Fruit fly (Drosophila melanogaster): Measurements from ENCODE around the gene CG7990.

Gene CG7990

DNA sequence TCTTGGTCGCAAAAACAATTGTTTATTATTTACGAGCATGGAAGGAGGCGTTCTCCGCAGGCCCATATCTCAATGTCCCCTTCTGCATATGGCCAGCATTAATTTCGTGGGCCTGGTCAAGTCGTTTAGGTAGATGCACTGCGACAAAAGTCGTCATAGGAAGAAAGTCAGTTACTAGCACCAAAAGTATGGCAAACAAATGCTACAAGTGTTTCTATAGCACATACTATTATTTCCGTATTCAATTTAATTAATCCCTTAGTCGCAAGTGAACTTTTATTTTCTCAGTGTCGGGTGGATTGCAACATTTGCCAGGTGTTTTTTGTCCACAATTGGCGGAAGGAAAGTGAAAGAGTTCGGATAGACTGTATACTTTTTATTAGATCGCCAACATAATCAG lies 28.8 kb downstream of the CG7990 start (continued):
- TF ChIP-seq Dip2 (GFP tag; IDR thresholded peaks at IDR 0.05) (no peak), CG9876 (GFP tag; optimal IDR thresholded peaks at IDR 0.05) (no peak), CG5953 (GFP tag; IDR thresholded peaks at IDR 0.05) (no peak), Myb (GFP tag; optimal IDR thresholded peaks at IDR 0.05) (no peak), Adf1 (GFP tag; IDR thresholded peaks at IDR 0.05) (0 out of 2 replicates have a peak, but pooled peaks have one; percentile 8), CG11085 (GFP tag; IDR thresholded peaks at IDR 0.05) (no peak), CG18764 (GFP tag; optimal IDR thresholded peaks at IDR 0.05) (no peak), CG4328 (GFP tag; optimal IDR thresholded peaks at IDR 0.05) (no peak), NK7.1 (GFP tag; optimal IDR thresholded peaks at IDR 0.05) (no peak), Fer3 (tag; optimal IDR thresholded peaks at IDR 0.05) (no peak), CG34224 (GFP tag; IDR thresholded peaks at IDR 0.05; ENCODE audit: partially characterized antibody) (no peak), pros (GFP tag; optimal IDR thresholded peaks at IDR 0.05) (no peak), psq (GFP tag; optimal IDR thresholded peaks at IDR 0.05) (no peak), Bteb2 (GFP tag; optimal IDR thresholded peaks at IDR 0.05) (no peak), az2 (GFP tag; optimal IDR thresholded peaks at IDR 0.05) (peak; percentile 9), Side (GFP tag; optimal IDR thresholded peaks at IDR 0.05) (no peak), inv (GFP tag; IDR thresholded peaks at IDR 0.05; ENCODE audit: partially characterized antibody) (no peak), run (tag; optimal IDR thresholded peaks at IDR 0.05) (no peak), Doc3 (GFP tag; IDR thresholded peaks at IDR 0.05; ENCODE audit: partially characterized antibody) (no peak), ken (GFP tag; IDR thresholded peaks at IDR 0.05) (no peak), CG31441 (GFP tag; IDR thresholded peaks at IDR 0.05) (no peak), p53 (GFP tag; optimal IDR thresholded peaks at IDR 0.05) (no peak), hth (optimal IDR thresholded peaks at IDR 0.05) (no peak), ems (GFP tag; optimal IDR thresholded peaks at IDR 0.05) (no peak), maf-S (GFP tag; optimal IDR thresholded peaks at IDR 0.05) (peak; percentile 6), Antp (GFP tag; optimal IDR thresholded peaks at IDR 0.05) (peak; percentile 19), Dll (GFP tag; IDR thresholded peaks at IDR 0.05; ENCODE audit: partially characterized antibody) (no peak), lab (GFP tag; optimal IDR thresholded peaks at IDR 0.05) (peak; percentile 11), pita (GFP tag; optimal IDR thresholded peaks at IDR 0.05) (no peak), HmgZ (tag; optimal IDR thresholded peaks at IDR 0.05) (no peak), zf30C (GFP tag; optimal IDR thresholded peaks at IDR 0.05) (no peak), bab2 (GFP tag; optimal IDR thresholded peaks at IDR 0.05) (no peak), Sin3A (optimal IDR thresholded peaks at IDR 0.05) (no peak), Atf-2 (GFP tag; optimal IDR thresholded peaks at IDR 0.05) (no peak), Abd-B (GFP tag; optimal IDR thresholded peaks at IDR 0.05) (peak; percentile 1), CG15011 (GFP tag; optimal IDR thresholded peaks at IDR 0.05) (no peak), otp (GFP tag; IDR thresholded peaks at IDR 0.05) (no peak), vfl (GFP tag; optimal IDR thresholded peaks at IDR 0.05) (no peak), repo (GFP tag; optimal IDR thresholded peaks at IDR 0.05) (no peak), CG10147 (GFP tag; optimal IDR thresholded peaks at IDR 0.05) (no peak), CG6689 (GFP tag; IDR thresholded peaks at IDR 0.05) (no peak), Six4 (GFP tag; optimal IDR thresholded peaks at IDR 0.05) (no peak), CG10654 (GFP tag; optimal IDR thresholded peaks at IDR 0.05) (no peak), hbn (GFP tag; IDR thresholded peaks at IDR 0.05; ENCODE audit: partially characterized antibody) (no peak), unc-4 (GFP tag; IDR thresholded peaks at IDR 0.05; ENCODE audit: partially characterized antibody) (no peak), Hand (GFP tag; optimal IDR thresholded peaks at IDR 0.05) (no peak), CG14667 (GFP tag; IDR thresholded peaks at IDR 0.05) (no peak), CG30431 (GFP tag; optimal IDR thresholded peaks at IDR 0.05) (no peak), lbe (GFP tag; optimal IDR thresholded peaks at IDR 0.05) (no peak), Deaf1 (tag; optimal IDR thresholded peaks at IDR 0.05) (no peak), hb (GFP tag; IDR thresholded peaks at IDR 0.05; ENCODE audit: partially characterized antibody) (no peak), Dfd (GFP tag; optimal IDR thresholded peaks at IDR 0.05) (no peak), CG31224 (GFP tag; IDR thresholded peaks at IDR 0.05) (no peak)

Measured in whole organism, embryonic.